Worm (Caenorhabditis elegans) whole organism, late embryonic: Measurements from ENCODE around the gene F53F1.2.
A peak's percentile ranks its signal among the peaks of the same experiment; 100 is the strongest.

ENCODE experiments used
- C38D4.7 ChIP-seq: fragments of 200-800 bp; sonication (Bioruptor generic); optimal IDR thresholded peaks from 2 replicates; lab custom pipeline; 2018; ENCODE audit warnings: mild to moderate bottlenecking, missing genetic modification characterization, moderate library complexity, missing compliant biosample characterization
- K02D7.2 ChIP-seq: sonication (generic microtip); optimal IDR thresholded peaks from 2 replicates; lab custom pipeline; 2017; ENCODE audit warnings: mild to moderate bottlenecking, missing genetic modification characterization, missing compliant biosample characterization
- K09A11.1 ChIP-seq: sonication (generic microtip); optimal IDR thresholded peaks from 2 replicates; lab custom pipeline; 2017; ENCODE audit warnings: antibody characterized with exemption, mild to moderate bottlenecking, missing genetic modification characterization, missing compliant biosample characterization; ENCODE audit not compliant: insufficient read depth
- T23F11.4 ChIP-seq: fragments of 200-800 bp; sonication (Bioruptor generic); optimal IDR thresholded peaks from 2 replicates; lab custom pipeline; 2018; ENCODE audit warnings: mild to moderate bottlenecking, missing genetic modification characterization, missing compliant biosample characterization
- Y22D7AL.16 ChIP-seq: sonication (generic microtip); optimal IDR thresholded peaks from 2 replicates; lab custom pipeline; 2016; ENCODE audit warnings: missing genetic modification characterization, missing compliant biosample characterization
- ama-1 ChIP-seq: fragments of 150-350 bp; optimal IDR thresholded peaks from 2 replicates; lab custom pipeline; 2014
- ceh-14 ChIP-seq: sonication (generic microtip); optimal IDR thresholded peaks from 2 replicates; lab custom pipeline; 2016; ENCODE audit warnings: missing genotype, missing genetic modification characterization, missing compliant biosample characterization
- ceh-19 ChIP-seq: fragments of 200-800 bp; sonication (Bioruptor generic); optimal IDR thresholded peaks from 2 replicates; lab custom pipeline; 2018; ENCODE audit warnings: mild to moderate bottlenecking, missing genetic modification characterization, missing compliant biosample characterization
- ceh-2 ChIP-seq: sonication (generic microtip); optimal IDR thresholded peaks from 2 replicates; lab custom pipeline; 2016; ENCODE audit warnings: missing genotype, missing genetic modification characterization, missing compliant biosample characterization
- ceh-30 ChIP-seq: fragments of 150-350 bp; optimal IDR thresholded peaks from 2 replicates; lab custom pipeline; 2014; ENCODE audit warnings: missing biosample characterization, missing genetic modification characterization
- ceh-31 ChIP-seq: sonication (generic microtip); optimal IDR thresholded peaks from 2 replicates; lab custom pipeline; 2016; ENCODE audit warnings: missing genetic modification characterization, missing compliant biosample characterization
- ceh-34 ChIP-seq: sonication (generic microtip); optimal IDR thresholded peaks from 2 replicates; lab custom pipeline; 2016; ENCODE audit warnings: mild to moderate bottlenecking, missing genetic modification characterization, missing compliant biosample characterization
- ceh-48 ChIP-seq: sonication (generic microtip); optimal IDR thresholded peaks from 2 replicates; lab custom pipeline; 2016; ENCODE audit warnings: missing genetic modification characterization, inconsistent platforms, missing compliant biosample characterization
- ceh-6 ChIP-seq: fragments of 200-800 bp; sonication (Bioruptor generic); optimal IDR thresholded peaks from 2 replicates; lab custom pipeline; 2018; ENCODE audit warnings: mild to moderate bottlenecking, missing genetic modification characterization, missing compliant biosample characterization
- ceh-9 ChIP-seq: sonication (generic microtip); optimal IDR thresholded peaks from 2 replicates; lab custom pipeline; 2016; ENCODE audit warnings: mild to moderate bottlenecking, missing genetic modification characterization, inconsistent platforms, missing compliant biosample characterization
- dve-1 ChIP-seq: sonication (generic microtip); optimal IDR thresholded peaks from 2 replicates; lab custom pipeline; 2017; ENCODE audit warnings: antibody characterized with exemption, mild to moderate bottlenecking, missing genetic modification characterization, missing compliant biosample characterization
- elt-2 ChIP-seq: sonication (generic microtip); optimal IDR thresholded peaks from 2 replicates; lab custom pipeline; 2016; ENCODE audit warnings: missing genetic modification reagents, missing genetic modification characterization, missing compliant biosample characterization
- ets-4 ChIP-seq: sonication (generic microtip); optimal IDR thresholded peaks from 2 replicates; lab custom pipeline; 2016; ENCODE audit warnings: missing genetic modification characterization, missing compliant biosample characterization
- eyg-1 ChIP-seq: sonication (generic microtip); optimal IDR thresholded peaks from 2 replicates; lab custom pipeline; 2016; ENCODE audit warnings: missing genotype, missing genetic modification characterization, missing compliant biosample characterization
- fkh-10 ChIP-seq: fragments of 150-350 bp; optimal IDR thresholded peaks from 2 replicates; lab custom pipeline; 2014; ENCODE audit warnings: missing biosample characterization, missing genetic modification reagents, missing genetic modification characterization
- gmeb-2 ChIP-seq: sonication (generic microtip); optimal IDR thresholded peaks from 2 replicates; lab custom pipeline; 2016; ENCODE audit warnings: missing genetic modification characterization, inconsistent platforms, missing compliant biosample characterization
- hlh-13 ChIP-seq: fragments of 200-800 bp; sonication (Bioruptor generic); optimal IDR thresholded peaks from 2 replicates; lab custom pipeline; 2018; ENCODE audit warnings: mild to moderate bottlenecking, missing genetic modification characterization, missing compliant biosample characterization
- hlh-30 ChIP-seq: sonication (generic microtip); optimal IDR thresholded peaks from 2 replicates; lab custom pipeline; 2017; ENCODE audit warnings: antibody characterized with exemption, missing genetic modification characterization, missing compliant biosample characterization; ENCODE audit not compliant: insufficient read depth
- hlh-6 ChIP-seq: sonication (generic microtip); optimal IDR thresholded peaks from 2 replicates; lab custom pipeline; 2016; ENCODE audit warnings: missing genotype, missing genetic modification characterization, missing compliant biosample characterization
- hlh-8 ChIP-seq: sonication (generic microtip); optimal IDR thresholded peaks from 2 replicates; lab custom pipeline; 2016; ENCODE audit warnings: missing genotype, missing genetic modification characterization, missing compliant biosample characterization
- lin-11 ChIP-seq: fragments of 200-800 bp; sonication (Bioruptor generic); optimal IDR thresholded peaks from 2 replicates; lab custom pipeline; 2018; ENCODE audit warnings: mild to moderate bottlenecking, missing genetic modification characterization, missing compliant biosample characterization
- madf-2 ChIP-seq: sonication (generic microtip); optimal IDR thresholded peaks from 2 replicates; lab custom pipeline; 2017; ENCODE audit warnings: missing genetic modification characterization, missing compliant biosample characterization
- mec-3 ChIP-seq: sonication (generic microtip); optimal IDR thresholded peaks from 2 replicates; lab custom pipeline; 2016; ENCODE audit warnings: borderline replicate concordance, missing genetic modification characterization, missing compliant biosample characterization
- nfya-1 ChIP-seq: sonication (generic microtip); optimal IDR thresholded peaks from 2 replicates; lab custom pipeline; 2017; ENCODE audit warnings: missing genetic modification characterization, mild to moderate bottlenecking, missing compliant biosample characterization, antibody characterized with exemption, moderate library complexity
- nhr-11 ChIP-seq: fragments of 150-350 bp; optimal IDR thresholded peaks from 2 replicates; lab custom pipeline; 2014; ENCODE audit warnings: missing biosample characterization, missing genetic modification characterization
- nhr-232 ChIP-seq: sonication (generic microtip); optimal IDR thresholded peaks from 2 replicates; lab custom pipeline; 2016; ENCODE audit warnings: missing genetic modification characterization, missing compliant biosample characterization
- odd-2 ChIP-seq: sonication (generic microtip); optimal IDR thresholded peaks from 2 replicates; lab custom pipeline; 2017; ENCODE audit warnings: antibody characterized with exemption, mild to moderate bottlenecking, missing genetic modification characterization, missing compliant biosample characterization
- pat-9 ChIP-seq: fragments of 200-800 bp; sonication (Bioruptor generic); optimal IDR thresholded peaks from 2 replicates; lab custom pipeline; 2018; ENCODE audit warnings: mild to moderate bottlenecking, missing genetic modification characterization, moderate library complexity, missing compliant biosample characterization
- pax-1 ChIP-seq: fragments of 150-350 bp; optimal IDR thresholded peaks from 2 replicates; lab custom pipeline; 2014; ENCODE audit warnings: missing biosample characterization, missing genetic modification characterization
- pha-2 ChIP-seq: sonication (generic microtip); optimal IDR thresholded peaks from 2 replicates; lab custom pipeline; 2017; ENCODE audit warnings: mild to moderate bottlenecking, missing genetic modification characterization, missing compliant biosample characterization
- pqm-1 ChIP-seq: sonication (generic microtip); optimal IDR thresholded peaks from 2 replicates; lab custom pipeline; 2016; ENCODE audit warnings: missing genetic modification characterization, missing compliant biosample characterization
- pros-1 ChIP-seq: fragments of 150-350 bp; optimal IDR thresholded peaks from 2 replicates; lab custom pipeline; 2014; ENCODE audit warnings: missing biosample characterization, missing genetic modification reagents, missing genetic modification characterization
- ref-2 ChIP-seq: sonication (generic microtip); optimal IDR thresholded peaks from 2 replicates; lab custom pipeline; 2016; ENCODE audit warnings: missing genetic modification characterization, missing compliant biosample characterization
- sox-4 ChIP-seq: sonication (generic microtip); optimal IDR thresholded peaks from 2 replicates; lab custom pipeline; 2017; ENCODE audit warnings: mild to moderate bottlenecking, missing genetic modification characterization, inconsistent platforms, missing compliant biosample characterization
- syd-9 ChIP-seq: sonication (generic microtip); optimal IDR thresholded peaks from 2 replicates; lab custom pipeline; 2016; ENCODE audit warnings: mild to moderate bottlenecking, missing genetic modification characterization, moderate library complexity, missing compliant biosample characterization
- tbx-2 ChIP-seq: sonication (generic microtip); optimal IDR thresholded peaks from 2 replicates; lab custom pipeline; 2016; ENCODE audit warnings: missing genetic modification characterization, missing compliant biosample characterization
- tbx-7 ChIP-seq: sonication (generic microtip); optimal IDR thresholded peaks from 2 replicates; lab custom pipeline; 2016; ENCODE audit warnings: missing genotype, missing genetic modification characterization, missing compliant biosample characterization
- unc-42 ChIP-seq: sonication (generic microtip); optimal IDR thresholded peaks from 2 replicates; lab custom pipeline; 2016; ENCODE audit warnings: missing genotype, missing genetic modification characterization, missing compliant biosample characterization
- unc-55 ChIP-seq: sonication (generic microtip); optimal IDR thresholded peaks from 2 replicates; lab custom pipeline; 2017; ENCODE audit warnings: missing biosample characterization, missing genetic modification reagents, missing genetic modification characterization
- unc-86 ChIP-seq: sonication (generic microtip); optimal IDR thresholded peaks from 2 replicates; lab custom pipeline; 2016; ENCODE audit warnings: missing genetic modification characterization, missing compliant biosample characterization
- zip-5 ChIP-seq: sonication (generic microtip); optimal IDR thresholded peaks from 2 replicates; lab custom pipeline; 2016; ENCODE audit warnings: missing genetic modification characterization, missing compliant biosample characterization
- ztf-16 ChIP-seq: sonication (generic microtip); optimal IDR thresholded peaks from 2 replicates; lab custom pipeline; 2017; ENCODE audit warnings: missing genetic modification characterization, missing compliant biosample characterization

The F53F1.2 gene

DNA sequence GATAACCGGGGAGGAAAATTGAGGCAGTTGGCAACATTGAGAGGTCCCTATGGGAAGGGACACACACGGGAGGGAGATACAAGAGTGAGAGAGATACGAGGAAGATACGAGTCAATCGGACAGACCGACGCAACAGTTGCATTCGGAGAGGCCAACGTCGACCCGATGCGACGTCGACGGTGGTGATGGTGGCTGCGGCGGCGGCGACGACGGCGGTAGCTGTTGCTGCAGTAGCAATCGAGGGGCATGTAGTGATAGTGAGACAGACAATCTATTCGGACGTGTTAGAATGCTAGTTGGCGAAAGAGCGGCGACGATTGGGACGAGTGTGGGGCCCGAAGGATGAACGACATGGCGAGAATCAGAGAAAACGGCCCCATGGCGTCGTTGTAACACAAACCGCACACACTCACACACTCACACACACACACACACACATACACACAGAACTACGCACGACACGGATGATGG lies 13.2 kb upstream of the F53F1.2 start (continued):
- TF ChIP-seq ceh-48 (tag; lab: Kevin White, UChicago) (peak; percentile 5), hlh-6 (tag; lab: Kevin White, UChicago) (no peak), zip-5 (tag; lab: Kevin White, UChicago) (no peak), odd-2 (tag; lab: Kevin White, UChicago) (no peak), ceh-6 (GFP tag; lab: Kevin White, UChicago) (no peak), pqm-1 (tag; lab: Kevin White, UChicago) (no peak), ref-2 (tag; lab: Kevin White, UChicago) (peak; percentile 25), sox-4 (peak; percentile 51), ceh-19 (GFP tag; lab: Kevin White, UChicago) (peak; percentile 40), K02D7.2 (tag; lab: Kevin White, UChicago) (no peak), K09A11.1 (tag; lab: Kevin White, UChicago) (no peak), eyg-1 (no peak), hlh-30 (tag; lab: Kevin White, UChicago) (no peak), pha-2 (tag; lab: Kevin White, UChicago) (no peak), ceh-34 (peak; percentile 81), unc-55 (peak; percentile 30), nhr-11 (tag; lab: Kevin White, UChicago) (no peak), pros-1 (tag; lab: Kevin White, UChicago) (no peak), ama-1 (no peak), mec-3 (tag; lab: Kevin White, UChicago) (peak; percentile 46), gmeb-2 (no peak), unc-86 (tag; lab: Kevin White, UChicago) (no peak), pax-1 (tag; lab: Kevin White, UChicago) (no peak), dve-1 (tag; lab: Kevin White, UChicago) (no peak), Y22D7AL.16 (tag; lab: Kevin White, UChicago) (peak; percentile 19), T23F11.4 (GFP tag; lab: Kevin White, UChicago) (no peak)

- TF ChIP-seq ama-1 (no peak), unc-55 (peak; percentile 76), unc-42 (tag; lab: Kevin White, UChicago) (peak; percentile 18)
These were observed 11.6 kb upstream of the F53F1.2 start for ce11 chrV:13394968-13395367.

- TF ChIP-seq ama-1 = no peak
- peak; percentile 7 for TF ChIP-seq elt-2 (tag; lab: Kevin White, UChicago)
- TF ChIP-seq pat-9 (tag; lab: Kevin White, UChicago) = no peak
- TF ChIP-seq ceh-48 (tag; lab: Kevin White, UChicago) = no peak
- no peak for TF ChIP-seq tbx-7 (tag; lab: Kevin White, UChicago)
- TF ChIP-seq ets-4 (tag; lab: Kevin White, UChicago) = no peak
- TF ChIP-seq ceh-14 (tag; lab: Kevin White, UChicago) = peak; percentile 64
- no peak for TF ChIP-seq ceh-9 (tag; lab: Kevin White, UChicago)
- no peak for TF ChIP-seq pax-1 (tag; lab: Kevin White, UChicago)
- peak; percentile 40 for TF ChIP-seq syd-9 (tag; lab: Kevin White, UChicago)
- TF ChIP-seq fkh-10 (GFP tag; lab: Kevin White, UChicago) = no peak
- no peak for TF ChIP-seq pha-2 (tag; lab: Kevin White, UChicago)
- peak; percentile 25 for TF ChIP-seq C38D4.7
- TF ChIP-seq mec-3 (tag; lab: Kevin White, UChicago) = no peak
- no peak for TF ChIP-seq K09A11.1 (tag; lab: Kevin White, UChicago)
- peak; percentile 66 for TF ChIP-seq unc-42 (tag; lab: Kevin White, UChicago)
- no peak for TF ChIP-seq ztf-16 (tag; lab: Kevin White, UChicago)
- TF ChIP-seq nhr-11 (tag; lab: Kevin White, UChicago) = no peak
- peak; percentile 31 for TF ChIP-seq hlh-30 (tag; lab: Kevin White, UChicago)
- TF ChIP-seq hlh-8 (tag; lab: Kevin White, UChicago) = peak; percentile 34
- no peak for TF ChIP-seq nhr-232
- TF ChIP-seq nfya-1 (tag; lab: Kevin White, UChicago) = peak; percentile 42
- peak; percentile 34 for TF ChIP-seq sox-4
- TF ChIP-seq tbx-2 = peak; percentile 64
- TF ChIP-seq hlh-13 (GFP tag; lab: Kevin White, UChicago) = no peak
- TF ChIP-seq dve-1 (tag; lab: Kevin White, UChicago) = no peak
- peak; percentile 72 for TF ChIP-seq ceh-34
- peak; percentile 19 for TF ChIP-seq ceh-2 (tag; lab: Kevin White, UChicago)
- TF ChIP-seq lin-11 = no peak
- no peak for TF ChIP-seq ceh-30 (tag; lab: Kevin White, UChicago)
- peak; percentile 60 for TF ChIP-seq ceh-19 (GFP tag; lab: Kevin White, UChicago)
- TF ChIP-seq madf-2 = peak; percentile 2
- TF ChIP-seq pros-1 (tag; lab: Kevin White, UChicago) = peak; percentile 61
- no peak for TF ChIP-seq unc-86 (tag; lab: Kevin White, UChicago)
- TF ChIP-seq ceh-31 (tag; lab: Kevin White, UChicago) = peak; percentile 75
These were observed 10.2 kb upstream of the F53F1.2 start for ce11 chrV:13396426-13396825.
